Fruit fly (Drosophila melanogaster): ENCODE data around the gene CG13082.

CG13082 gene

dm6 chr2L:19533247-19533646 lies 5.0 kb upstream of the CG13082 start, which contains the start of gene CG33116 (continued):
- TF ChIP-seq caup (GFP tag; optimal IDR thresholded peaks at IDR 0.05; ENCODE audit: severe bottlenecking) (peak; percentile 82), CG15011 (GFP tag; optimal IDR thresholded peaks at IDR 0.05) (peak; percentile 48), Rx (GFP tag; IDR thresholded peaks at IDR 0.05) (peak; percentile 65), slp2 (GFP tag; optimal IDR thresholded peaks at IDR 0.05) (peak; percentile 73), CG14860 (GFP tag; IDR thresholded peaks at IDR 0.05; ENCODE audit: partially characterized antibody) (no peak), luna (GFP tag; optimal IDR thresholded peaks at IDR 0.05) (peak; percentile 12), CG11398 (GFP tag; optimal IDR thresholded peaks at IDR 0.05) (peak; percentile 60), CG12769 (tag; optimal IDR thresholded peaks at IDR 0.05) (peak; percentile 78), CG32532 (GFP tag; IDR thresholded peaks at IDR 0.05) (peak; percentile 82), CG18599 (GFP tag; optimal IDR thresholded peaks at IDR 0.05) (peak; percentile 83), HLH3B (GFP tag; IDR thresholded peaks at IDR 0.05) (peak; percentile 76), Dip2 (GFP tag; IDR thresholded peaks at IDR 0.05) (no peak), HLH54F (GFP tag; optimal IDR thresholded peaks at IDR 0.05) (peak; percentile 92), vnd (GFP tag; IDR thresholded peaks at IDR 0.05; ENCODE audit: partially characterized antibody) (no peak), CG10959 (GFP tag; IDR thresholded peaks at IDR 0.05) (0 out of 2 replicates have a peak, but pooled peaks have one; percentile 32), rib (GFP tag; IDR thresholded peaks at IDR 0.05) (peak; percentile 78), CG13287 (GFP tag; IDR thresholded peaks at IDR 0.05; ENCODE audit: partially characterized antibody) (peak; percentile 54), CG7786 (GFP tag; optimal IDR thresholded peaks at IDR 0.05) (peak; percentile 85), fd102C (GFP tag; optimal IDR thresholded peaks at IDR 0.05) (no peak), CG15479 (GFP tag; optimal IDR thresholded peaks at IDR 0.05) (peak; percentile 41), Rfx (GFP tag; IDR thresholded peaks at IDR 0.05) (peak; percentile 92), disco-r (GFP tag; optimal IDR thresholded peaks at IDR 0.05) (peak; percentile 66), ATbp (GFP tag; optimal IDR thresholded peaks at IDR 0.05) (peak; percentile 75), BtbVII (GFP tag; optimal IDR thresholded peaks at IDR 0.05) (peak; percentile 68), CrebB (tag; optimal IDR thresholded peaks at IDR 0.05) (peak; percentile 68), CG34422 (GFP tag; IDR thresholded peaks at IDR 0.05) (peak; percentile 95; the same call in 2 of the 3 replicates), chn (GFP tag; optimal IDR thresholded peaks at IDR 0.05) (peak; percentile 90), ssp (GFP tag; IDR thresholded peaks at IDR 0.05) (peak; percentile 47), odd (GFP tag; optimal IDR thresholded peaks at IDR 0.05) (peak; percentile 66), cas (GFP tag; IDR thresholded peaks at IDR 0.05) (peak; percentile 32; the same call in 1 of the 2 replicates), peb (GFP tag; IDR thresholded peaks at IDR 0.05) (peak; percentile 24; the same call in 1 of the 2 replicates), CG13296 (GFP tag; optimal IDR thresholded peaks at IDR 0.05) (peak; percentile 74), cato (GFP tag; optimal IDR thresholded peaks at IDR 0.05; ENCODE audit: borderline replicate concordance) (peak; percentile 51), pan (optimal IDR thresholded peaks at IDR 0.05) (no peak), pan (GFP tag; optimal IDR thresholded peaks at IDR 0.05 in 1 of 2, IDR thresholded peaks at IDR 0.05 in 1 of 2) (peak in 1 of 2 experiments; percentile 80), Ada2b (GFP tag; IDR thresholded peaks at IDR 0.05) (peak; percentile 59; the same call in 1 of the 2 replicates), h (optimal IDR thresholded peaks at IDR 0.05) (no peak), CG10565 (GFP tag; optimal IDR thresholded peaks at IDR 0.05) (peak; percentile 19), CG6683 (GFP tag; optimal IDR thresholded peaks at IDR 0.05) (peak; percentile 30), CG2199 (GFP tag; IDR thresholded peaks at IDR 0.05) (peak; percentile 89; the same call in 2 of the 3 replicates), CG2116 (GFP tag; optimal IDR thresholded peaks at IDR 0.05) (peak; percentile 63), trem (tag; optimal IDR thresholded peaks at IDR 0.05) (peak; percentile 83), Ets65A (GFP tag) (peak; percentile 98), sisA (GFP tag; IDR thresholded peaks at IDR 0.05) (peak; percentile 63), Sox102F (GFP tag; optimal IDR thresholded peaks at IDR 0.05) (peak; percentile 76), Optix (GFP tag; IDR thresholded peaks at IDR 0.05) (peak; percentile 68), Side (GFP tag; optimal IDR thresholded peaks at IDR 0.05) (peak; percentile 80), MESR4 (GFP tag; optimal IDR thresholded peaks at IDR 0.05) (peak; percentile 57), CG31388 (GFP tag; optimal IDR thresholded peaks at IDR 0.05) (no peak), zen2 (GFP tag; IDR thresholded peaks at IDR 0.05; ENCODE audit: partially characterized antibody) (no peak), Dbx (GFP tag; IDR thresholded peaks at IDR 0.05) (peak; percentile 77; the same call in 2 of the 3 replicates)
